Worm (Caenorhabditis elegans) whole organism, early embryonic: Measurements from ENCODE around the gene srh-207.

Experiments used
- F13C5.2 ChIP-seq: sonication (generic microtip); optimal IDR thresholded peaks from 2 replicates; lab custom pipeline; 2017; ENCODE audit warnings: mild to moderate bottlenecking, missing genetic modification characterization, inconsistent platforms, missing compliant biosample characterization
- ama-1 ChIP-seq: fragments of 150-350 bp; optimal IDR thresholded peaks from 2 replicates; lab custom pipeline; 2014
- scrt-1 ChIP-seq: fragments of 200-800 bp; sonication (Bioruptor generic); IDR thresholded peaks from 2 replicates; pipeline ENCODE4 v1.3.6; 2022; ENCODE audit warnings: missing genetic modification characterization, missing compliant biosample characterization

ce11 chrV:18430826-18431225 is 20.8 kb upstream of the srh-207 start:
- no peak for TF ChIP-seq scrt-1 (GFP tag; lab: Robert Waterston, UW)
- TF ChIP-seq F13C5.2 (tag; lab: Kevin White, UChicago): no peak
- TF ChIP-seq ama-1 (lab: Kevin White, UChicago): no peak
